Worm (Caenorhabditis elegans) whole organism, L3 larva: ENCODE results near the gene fbxa-139.

Source experiments
- R02D3.7 ChIP-seq: fragments of 150-350 bp; optimal IDR thresholded peaks from 2 replicates; lab custom pipeline; 2014; ENCODE audit warnings: missing biosample characterization, missing genetic modification characterization
- ceh-16 ChIP-seq: sonication (generic microtip); optimal IDR thresholded peaks from 2 replicates; lab custom pipeline; 2017; ENCODE audit warnings: missing biosample characterization, missing genetic modification characterization
- ceh-28 ChIP-seq: fragments of 150-350 bp; optimal IDR thresholded peaks from 2 replicates; lab custom pipeline; 2014; ENCODE audit warnings: missing biosample characterization, missing genetic modification reagents, missing genetic modification characterization
- egl-27 ChIP-seq: sonication (generic microtip); optimal IDR thresholded peaks from 4 replicates; lab custom pipeline; 2017; ENCODE audit warnings: missing biosample characterization, missing genetic modification reagents, missing genetic modification characterization
- elt-1 ChIP-seq: fragments of 150-350 bp; optimal IDR thresholded peaks from 2 replicates; lab custom pipeline; 2014; ENCODE audit warnings: missing biosample characterization, missing genetic modification characterization
- fkh-10 ChIP-seq: sonication (generic microtip); optimal IDR thresholded peaks from 2 replicates; lab custom pipeline; 2017; ENCODE audit warnings: missing biosample characterization, missing genetic modification reagents, missing genetic modification characterization
- lin-39 ChIP-seq: fragments of 150-350 bp; optimal IDR thresholded peaks from 2 replicates; lab custom pipeline; 2018; ENCODE audit warnings: missing biosample characterization, missing genetic modification reagents, missing genetic modification characterization
- nhr-11 ChIP-seq: fragments of 150-350 bp; optimal IDR thresholded peaks from 2 replicates; lab custom pipeline; 2014; ENCODE audit warnings: missing biosample characterization, missing genetic modification characterization
- nhr-43 ChIP-seq: sonication (generic microtip); optimal IDR thresholded peaks from 2 replicates; lab custom pipeline; 2016; ENCODE audit warnings: mild to moderate bottlenecking, missing genetic modification characterization, missing compliant biosample characterization; ENCODE audit not compliant: poor library complexity, severe bottlenecking
- nhr-77 ChIP-seq: fragments of 150-350 bp; optimal IDR thresholded peaks from 2 replicates; lab custom pipeline; 2014; ENCODE audit warnings: missing biosample characterization, missing genetic modification characterization
- pha-4 ChIP-seq: fragments of 150-350 bp; optimal IDR thresholded peaks from 2 replicates; lab custom pipeline; 2014; ENCODE audit warnings: missing biosample characterization, missing genetic modification reagents, missing genetic modification characterization
- snpc-4 ChIP-seq: fragments of 150-350 bp; optimal IDR thresholded peaks from 2 replicates; lab custom pipeline; 2014; ENCODE audit warnings: missing biosample characterization, missing genetic modification characterization
- ztf-4 ChIP-seq: fragments of 150-350 bp; optimal IDR thresholded peaks from 2 replicates; lab custom pipeline; 2014; ENCODE audit warnings: missing biosample characterization, missing genetic modification characterization

- TF ChIP-seq ceh-16 (tag; lab: Kevin White, UChicago) (no peak), nhr-11 (tag; lab: Kevin White, UChicago) (no peak), R02D3.7 (no peak), pha-4 (tag; lab: Kevin White, UChicago) (no peak), ceh-28 (no peak), nhr-77 (no peak), snpc-4 (tag; lab: Kevin White, UChicago) (no peak), fkh-10 (GFP tag; lab: Kevin White, UChicago) (no peak), elt-1 (tag; lab: Kevin White, UChicago) (no peak), ztf-4 (tag; lab: Kevin White, UChicago) (no peak), lin-39 (tag; lab: Kevin White, UChicago) (no peak), nhr-43 (no peak), egl-27 (no peak)
Observed at ce11 chrV:15572613-15573012, 21.9 kb downstream of the fbxa-139 start, which contains the start of gene fbxa-94.
